Fruit fly (Drosophila melanogaster) whole organism, embryonic: Measurements from ENCODE around the gene CG45544.

ENCODE experiments used
- Antp ChIP-seq: fragments of 200-800 bp; sonication (Bioruptor generic); optimal IDR thresholded peaks from 3 replicates; lab custom pipeline; 2016; ENCODE audit warnings: missing biosample characterization, missing genetic modification characterization
- BtbVII ChIP-seq: fragments of 200-800 bp; sonication (Bioruptor generic); optimal IDR thresholded peaks from 3 replicates; lab custom pipeline; 2017; ENCODE audit warnings: missing biosample characterization, mild to moderate bottlenecking, missing genetic modification characterization
- CG11398 ChIP-seq: fragments of 200-800 bp; sonication (Bioruptor generic); optimal IDR thresholded peaks from 2 replicates; lab custom pipeline; 2016; ENCODE audit warnings: missing biosample characterization, missing genetic modification characterization
- CG12299 ChIP-seq: fragments of 200-800 bp; sonication (Bioruptor generic); optimal IDR thresholded peaks from 2 replicates; lab custom pipeline; 2018; ENCODE audit warnings: missing biosample characterization, mild to moderate bottlenecking, missing genetic modification characterization
- CG1233 ChIP-seq: fragments of 200-800 bp; sonication (Bioruptor generic); optimal IDR thresholded peaks from 4 replicates; lab custom pipeline; 2018; ENCODE audit warnings: missing biosample characterization, mild to moderate bottlenecking, missing genetic modification characterization
- CG14050 ChIP-seq: fragments of 200-800 bp; sonication (Bioruptor generic); IDR thresholded peaks from 3 replicates; pipeline ENCODE4 v1.3.6; 2022; ENCODE audit warnings: missing biosample characterization, missing genetic modification characterization
- CG14710 ChIP-seq: fragments of 200-800 bp; sonication (Bioruptor generic); optimal IDR thresholded peaks from 3 replicates; lab custom pipeline; 2019; ENCODE audit warnings: missing biosample characterization, mild to moderate bottlenecking, missing genetic modification characterization, moderate library complexity
- CG1602 ChIP-seq: fragments of 200-800 bp; sonication (Bioruptor generic); optimal IDR thresholded peaks from 3 replicates; lab custom pipeline; 2016; ENCODE audit warnings: missing biosample characterization, missing genetic modification characterization
- CG17186 ChIP-seq: fragments of 200-800 bp; sonication (Bioruptor generic); optimal IDR thresholded peaks from 3 replicates; lab custom pipeline; 2017; ENCODE audit warnings: missing biosample characterization, missing genetic modification reagents, missing genetic modification characterization
- CG17829 ChIP-seq: fragments of 200-800 bp; optimal IDR thresholded peaks from 2 replicates; lab custom pipeline; 2019; ENCODE audit warnings: missing biosample characterization, mild to moderate bottlenecking, missing genetic modification characterization, moderate library complexity
- CG2889 ChIP-seq: fragments of 200-800 bp; sonication (Bioruptor generic); IDR thresholded peaks from 3 replicates; pipeline ENCODE4 v1.3.6; 2022; ENCODE audit warnings: missing biosample characterization, missing genetic modification characterization
- CG3407 ChIP-seq: fragments of 200-800 bp; sonication (Bioruptor generic); optimal IDR thresholded peaks from 2 replicates; lab custom pipeline; 2018; ENCODE audit warnings: missing biosample characterization, mild to moderate bottlenecking, missing genetic modification characterization
- CG42726 ChIP-seq: fragments of 200-800 bp; sonication (Bioruptor generic); IDR thresholded peaks from 2 replicates; pipeline ENCODE4 v1.3.6; 2022; ENCODE audit warnings: missing biosample characterization, missing genetic modification characterization; ENCODE audit not compliant: partially characterized antibody
- CG4328 ChIP-seq: fragments of 200-800 bp; sonication (Bioruptor generic); optimal IDR thresholded peaks from 3 replicates; lab custom pipeline; 2017; ENCODE audit warnings: missing biosample characterization, missing genetic modification reagents, missing genetic modification characterization
- CG4617 ChIP-seq: fragments of 200-800 bp; sonication (Bioruptor generic); optimal IDR thresholded peaks from 3 replicates; lab custom pipeline; 2016; ENCODE audit warnings: missing biosample characterization, missing genetic modification characterization, borderline replicate concordance
- CG5953 ChIP-seq: fragments of 200-800 bp; sonication (Bioruptor generic); IDR thresholded peaks from 2 replicates; pipeline ENCODE4 v1.3.6; 2022; ENCODE audit warnings: missing biosample characterization, missing genetic modification characterization
- CG6791 ChIP-seq: fragments of 200-800 bp; sonication (Bioruptor generic); IDR thresholded peaks from 3 replicates; pipeline ENCODE4 v1.3.6; 2022; ENCODE audit warnings: missing biosample characterization, missing genetic modification characterization; ENCODE audit not compliant: partially characterized antibody
- CG8359 ChIP-seq: fragments of 200-800 bp; sonication (Bioruptor generic); optimal IDR thresholded peaks from 2 replicates; lab custom pipeline; 2017; ENCODE audit warnings: missing biosample characterization, mild to moderate bottlenecking, missing genetic modification characterization, borderline replicate concordance
- CG8924 ChIP-seq: fragments of 200-800 bp; optimal IDR thresholded peaks from 3 replicates; lab custom pipeline; 2019; ENCODE audit warnings: missing biosample characterization, mild to moderate bottlenecking, missing genetic modification characterization, moderate library complexity
- CG9932 ChIP-seq: fragments of 200-800 bp; sonication (Bioruptor generic); IDR thresholded peaks from 2 replicates; pipeline ENCODE4 v1.3.6; 2022; ENCODE audit warnings: missing biosample characterization, missing genetic modification characterization
- CrebB ChIP-seq: fragments of 200-800 bp; sonication (Bioruptor generic); optimal IDR thresholded peaks from 3 replicates; lab custom pipeline; 2018; ENCODE audit warnings: missing biosample characterization, mild to moderate bottlenecking, missing genetic modification characterization
- D ChIP-seq, 2 experiments: fragments of 200-800 bp in 1 of 2; fragments of >200 bp in 1 of 2; sonication (Bioruptor generic) in 1 of 2; optimal IDR thresholded peaks; 2 replicates in 1 of 2; 3 replicates in 1 of 2; lab custom pipeline; 2017; ENCODE audit warnings: mild to moderate bottlenecking in 1 of 2, missing biosample characterization in 1 of 2, missing genetic modification characterization in 1 of 2, missing genetic modification reagents in 1 of 2
- Dip2 ChIP-seq: fragments of 200-800 bp; sonication (Bioruptor generic); IDR thresholded peaks from 2 replicates; pipeline ENCODE4 v1.3.6; 2022; ENCODE audit warnings: missing biosample characterization, missing genetic modification characterization
- Drgx ChIP-seq: fragments of 200-800 bp; sonication (Bioruptor generic); IDR thresholded peaks from 2 replicates; pipeline ENCODE4 v1.3.6; 2022; ENCODE audit warnings: missing biosample characterization, missing genetic modification characterization
- E2f1 ChIP-seq: fragments of 200-800 bp; sonication (Bioruptor generic); IDR thresholded peaks from 2 replicates; pipeline ENCODE4 v1.3.6; 2022; ENCODE audit warnings: missing biosample characterization, missing genetic modification characterization
- Kr ChIP-seq: fragments of 200-800 bp; sonication (Bioruptor generic); optimal IDR thresholded peaks from 2 replicates; lab custom pipeline; 2017; ENCODE audit warnings: missing biosample characterization, mild to moderate bottlenecking, missing genetic modification characterization
- Ravus ChIP-seq: fragments of 200-800 bp; sonication (Bioruptor generic); IDR thresholded peaks from 2 replicates; pipeline ENCODE4 v1.3.6; 2022; ENCODE audit warnings: missing biosample characterization, missing genetic modification characterization
- Six4 ChIP-seq: fragments of 200-800 bp; sonication (Bioruptor generic); optimal IDR thresholded peaks from 2 replicates; lab custom pipeline; 2016; ENCODE audit warnings: missing biosample characterization, missing genetic modification characterization
- Sox100B ChIP-seq: fragments of 200-800 bp; sonication (Bioruptor generic); optimal IDR thresholded peaks from 3 replicates; lab custom pipeline; 2018; ENCODE audit warnings: missing biosample characterization, mild to moderate bottlenecking, missing genetic modification characterization
- Sox102F ChIP-seq: fragments of 200-800 bp; sonication (Bioruptor generic); optimal IDR thresholded peaks from 2 replicates; lab custom pipeline; 2018; ENCODE audit warnings: missing biosample characterization, mild to moderate bottlenecking, missing genetic modification characterization, moderate library complexity
- Vsx1 ChIP-seq: fragments of 200-800 bp; sonication (Bioruptor generic); optimal IDR thresholded peaks from 2 replicates; lab custom pipeline; 2017; ENCODE audit warnings: missing biosample characterization, mild to moderate bottlenecking, missing genetic modification characterization, missing genetic modification reagents
- Xbp1 ChIP-seq: fragments of 200-800 bp; sonication (Bioruptor generic); optimal IDR thresholded peaks from 3 replicates; lab custom pipeline; 2016; ENCODE audit warnings: missing biosample characterization, mild to moderate bottlenecking, missing genetic modification characterization
- ara ChIP-seq: fragments of 200-800 bp; sonication (Bioruptor generic); IDR thresholded peaks from 2 replicates; pipeline ENCODE4 v1.3.6; 2022; ENCODE audit warnings: missing biosample characterization, missing genetic modification characterization
- chn ChIP-seq: fragments of 200-800 bp; sonication (Bioruptor generic); optimal IDR thresholded peaks from 2 replicates; lab custom pipeline; 2016; ENCODE audit warnings: missing biosample characterization, missing genetic modification characterization
- danr ChIP-seq: fragments of 200-800 bp; sonication (Bioruptor generic); IDR thresholded peaks from 2 replicates; pipeline ENCODE4 v1.3.6; 2022; ENCODE audit warnings: missing biosample characterization, missing genetic modification characterization
- exex ChIP-seq: fragments of 200-800 bp; sonication (Bioruptor generic); optimal IDR thresholded peaks from 4 replicates; lab custom pipeline; 2018; ENCODE audit warnings: missing biosample characterization, mild to moderate bottlenecking, missing genetic modification characterization, moderate library complexity
- gsb-n ChIP-seq: fragments of 200-800 bp; sonication (Bioruptor generic); optimal IDR thresholded peaks from 3 replicates; lab custom pipeline; 2018; ENCODE audit warnings: missing biosample characterization, mild to moderate bottlenecking, missing genetic modification characterization
- gt ChIP-seq: fragments of 200-800 bp; sonication (Bioruptor generic); IDR thresholded peaks from 2 replicates; pipeline ENCODE4 v1.3.6; 2022; ENCODE audit warnings: missing biosample characterization, missing genetic modification characterization
- her ChIP-seq: fragments of 200-800 bp; sonication (Bioruptor generic); optimal IDR thresholded peaks from 2 replicates; lab custom pipeline; 2016; ENCODE audit warnings: missing biosample characterization, missing genetic modification characterization
- oc ChIP-seq: fragments of 200-800 bp; sonication (Bioruptor generic); optimal IDR thresholded peaks from 2 replicates; lab custom pipeline; 2018; ENCODE audit warnings: missing biosample characterization, mild to moderate bottlenecking, missing genetic modification characterization, moderate library complexity
- p53 ChIP-seq: fragments of 200-800 bp; sonication (Bioruptor generic); optimal IDR thresholded peaks from 2 replicates; lab custom pipeline; 2016; ENCODE audit warnings: missing biosample characterization, missing genetic modification characterization
- pan ChIP-seq, 4 experiments: fragments of >200 bp in 3 of 4; fragments of 200-800 bp in 1 of 4; sonication (Bioruptor generic) in 1 of 4; optimal IDR thresholded peaks in 3 of 4; IDR thresholded peaks in 1 of 4; 2 replicates each; pipeline versions ENCODE4 v1.3.6 to Lab custom; 2017 to 2022; ENCODE audit warnings: missing biosample characterization in 2 of 4, missing genetic modification characterization in 2 of 4, mixed read lengths in 1 of 4
- peb ChIP-seq: fragments of 200-800 bp; sonication (Bioruptor generic); IDR thresholded peaks from 2 replicates; pipeline ENCODE4 v1.3.6; 2022; ENCODE audit warnings: missing biosample characterization, missing genetic modification characterization
- pum ChIP-seq: fragments of 200-800 bp; sonication (Bioruptor generic); optimal IDR thresholded peaks from 2 replicates; lab custom pipeline; 2016; ENCODE audit warnings: missing biosample characterization, missing genetic modification characterization
- sd ChIP-seq: fragments of 200-800 bp; sonication (Bioruptor generic); optimal IDR thresholded peaks from 3 replicates; lab custom pipeline; 2018; ENCODE audit warnings: missing biosample characterization, mild to moderate bottlenecking, missing genetic modification characterization, moderate library complexity
- sob ChIP-seq: fragments of 200-800 bp; sonication (Bioruptor generic); IDR thresholded peaks from 2 replicates; pipeline ENCODE4 v1.3.6; 2022; ENCODE audit warnings: missing biosample characterization, missing genetic modification characterization
- sqz ChIP-seq: fragments of 200-800 bp; sonication (Bioruptor generic); optimal IDR thresholded peaks from 3 replicates; lab custom pipeline; 2018; ENCODE audit warnings: missing biosample characterization, mild to moderate bottlenecking, missing genetic modification characterization
- sr ChIP-seq: fragments of 200-800 bp; sonication (Bioruptor generic); IDR thresholded peaks from 3 replicates; pipeline ENCODE4 v1.3.6; 2022; ENCODE audit warnings: missing biosample characterization, missing genetic modification characterization
- trh ChIP-seq: fragments of 200-800 bp; sonication (Bioruptor generic); optimal IDR thresholded peaks from 2 replicates; lab custom pipeline; 2016; ENCODE audit warnings: missing biosample characterization, missing genetic modification characterization
- usp ChIP-seq: fragments of >200 bp; optimal IDR thresholded peaks from 2 replicates; lab custom pipeline; 2017; ENCODE audit warnings: missing biosample characterization, missing genetic modification characterization

CG45544 gene

DNA sequence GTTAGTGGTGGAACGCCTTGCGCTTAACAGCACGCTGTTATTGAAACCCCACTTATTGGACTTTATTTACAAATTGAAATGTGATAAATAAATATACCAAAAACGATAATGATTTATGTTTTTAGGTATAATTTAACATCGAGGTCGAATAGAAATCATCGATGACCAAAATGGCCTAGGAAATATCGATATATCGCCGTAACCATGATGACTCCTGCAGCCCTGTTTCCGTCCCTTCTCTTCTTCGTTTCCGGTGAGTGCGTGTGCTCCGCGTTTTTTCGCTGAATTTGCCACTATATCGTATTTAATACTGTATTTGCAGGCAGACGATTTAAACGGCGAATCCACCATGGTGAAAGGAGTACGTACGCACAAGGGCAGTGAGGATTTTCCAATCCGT, 36.3 kb upstream of the CG45544 start, which contains the start of gene eEF1gamma (continued):
- TF ChIP-seq D (optimal IDR thresholded peaks at IDR 0.05; lab: Kevin White, UChicago) (no peak), D (GFP tag; optimal IDR thresholded peaks at IDR 0.05; lab: Kevin White, UChicago) (peak; percentile 95), CG11398 (GFP tag; lab: Kevin White, UChicago) (peak; percentile 97), CG14710 (tag; lab: Kevin White, UChicago) (peak; percentile 95), Antp (GFP tag; lab: Kevin White, UChicago) (peak; percentile 78), CG4328 (GFP tag; lab: Kevin White, UChicago) (peak; percentile 97), chn (GFP tag; lab: Kevin White, UChicago) (peak; percentile 93), Six4 (GFP tag; lab: Kevin White, UChicago) (peak; percentile 89), sqz (GFP tag; lab: Kevin White, UChicago) (peak; percentile 97), CG3407 (GFP tag; lab: Kevin White, UChicago) (peak; percentile 94), sd (peak; percentile 53), Vsx1 (GFP tag; lab: Kevin White, UChicago) (peak; percentile 97), CG12299 (tag; lab: Kevin White, UChicago) (peak; percentile 85), usp (GFP tag; lab: Kevin White, UChicago) (no peak), Sox100B (GFP tag; lab: Kevin White, UChicago) (peak; percentile 96), oc (tag; lab: Kevin White, UChicago) (peak; percentile 90), trh (GFP tag; lab: Kevin White, UChicago) (peak; percentile 90), gsb-n (tag; lab: Kevin White, UChicago) (peak; percentile 90), Sox102F (peak; percentile 80), CG5953 (GFP tag; lab: Robert Waterston, UW) (peak; percentile 93), CG42726 (peak; percentile 86; the same call in 1 of the 2 replicates), pan (optimal IDR thresholded peaks at IDR 0.05; lab: Kevin White, UChicago) (no peak), pan (GFP tag; optimal IDR thresholded peaks at IDR 0.05 in 1 of 2, IDR thresholded peaks at IDR 0.05 in 1 of 2) (peak in 1 of 2 experiments; percentile 94), CG6791 (GFP tag; lab: Robert Waterston, UW) (peak; percentile 96), Xbp1 (GFP tag; lab: Kevin White, UChicago) (peak; percentile 93), CG1602 (peak; percentile 75), her (GFP tag; lab: Kevin White, UChicago) (peak; percentile 94), Kr (GFP tag; lab: Kevin White, UChicago) (peak; percentile 77), CG9932 (GFP tag; lab: Robert Waterston, UW) (peak; percentile 90), Ravus (GFP tag; lab: Robert Waterston, UW) (peak; percentile 64), CrebB (tag; lab: Kevin White, UChicago) (peak; percentile 96), CG4617 (GFP tag; lab: Kevin White, UChicago) (peak; percentile 84), CG14050 (GFP tag; lab: Robert Waterston, UW) (peak; percentile 94), E2f1 (GFP tag; lab: Robert Waterston, UW) (peak; percentile 94), peb (peak; percentile 89), sr (GFP tag; lab: Robert Waterston, UW) (peak; percentile 96), ara (GFP tag; lab: Robert Waterston, UW) (peak; percentile 90), danr (GFP tag; lab: Robert Waterston, UW) (peak; percentile 80), pum (GFP tag; lab: Kevin White, UChicago) (peak; percentile 87), CG1233 (peak; percentile 98), Drgx (peak; percentile 70), CG8924 (tag; lab: Kevin White, UChicago) (peak; percentile 88), CG8359 (peak; percentile 92), CG2889 (GFP tag; lab: Robert Waterston, UW) (peak; percentile 80), CG17829 (tag; lab: Kevin White, UChicago) (peak; percentile 91), Dip2 (GFP tag; lab: Robert Waterston, UW) (no peak), gt (peak; percentile 84), BtbVII (GFP tag; lab: Kevin White, UChicago) (peak; percentile 97), p53 (GFP tag; lab: Kevin White, UChicago) (peak; percentile 93), CG17186 (GFP tag; lab: Kevin White, UChicago) (peak; percentile 100), exex (tag; lab: Kevin White, UChicago) (peak; percentile 80), sob (GFP tag; lab: Robert Waterston, UW) (peak; percentile 97)
